Worm (Caenorhabditis elegans) whole organism, L4 larva: ENCODE data around the gene rhy-1.

Experiments
- F26F4.8 ChIP-seq: fragments of 200-800 bp; sonication (Bioruptor generic); conservative IDR thresholded peaks from 2 replicates; pipeline ENCODE4 v1.3.6; 2022; ENCODE audit warnings: missing genetic modification characterization, missing compliant biosample characterization
- F49E8.2 ChIP-seq: sonication (generic microtip); optimal IDR thresholded peaks from 2 replicates; lab custom pipeline; 2016; ENCODE audit warnings: missing compliant biosample characterization, mild to moderate bottlenecking, missing genetic modification characterization, borderline replicate concordance
- T26A8.4 ChIP-seq: fragments of 200-800 bp; sonication (Bioruptor generic); IDR thresholded peaks from 2 replicates; pipeline ENCODE4 v1.3.6; 2022; ENCODE audit warnings: missing genetic modification characterization, missing compliant biosample characterization
- Y105C5A.15 ChIP-seq: fragments of 200-800 bp; sonication (Bioruptor generic); IDR thresholded peaks from 2 replicates; pipeline ENCODE4 v1.3.6; 2022; ENCODE audit warnings: missing genetic modification characterization, missing compliant biosample characterization
- ZK546.5 ChIP-seq, 2 experiments: sonication (generic microtip); optimal IDR thresholded peaks; 2 replicates each; lab custom pipeline; 2017; ENCODE audit warnings: missing biosample characterization in 2 of 2, missing genetic modification characterization in 2 of 2
- ama-1 ChIP-seq: fragments of 150-350 bp; optimal IDR thresholded peaks from 2 replicates; lab custom pipeline; 2014; ENCODE audit warnings: inconsistent platforms, mixed read lengths
- arid-1 ChIP-seq: fragments of 200-800 bp; sonication (Bioruptor generic); conservative IDR thresholded peaks from 2 replicates; pipeline ENCODE4 v1.3.6; 2022; ENCODE audit warnings: missing genetic modification reagents, missing genetic modification characterization, missing compliant biosample characterization
- attf-4 ChIP-seq: sonication (generic microtip); optimal IDR thresholded peaks from 3 replicates; lab custom pipeline; 2017; ENCODE audit warnings: missing biosample characterization, missing genetic modification characterization
- ceh-28 ChIP-seq: fragments of 150-350 bp; optimal IDR thresholded peaks from 2 replicates; lab custom pipeline; 2014; ENCODE audit warnings: missing biosample characterization, missing genetic modification reagents, missing genetic modification characterization
- ceh-32 ChIP-seq: sonication (generic microtip); optimal IDR thresholded peaks from 2 replicates; lab custom pipeline; 2016; ENCODE audit warnings: mild to moderate bottlenecking, missing genetic modification characterization, missing compliant biosample characterization; ENCODE audit not compliant: poor library complexity
- cey-2 ChIP-seq: sonication (generic microtip); optimal IDR thresholded peaks from 3 replicates; lab custom pipeline; 2017; ENCODE audit warnings: missing genetic modification characterization, mild to moderate bottlenecking, missing compliant biosample characterization, antibody characterized with exemption, borderline replicate concordance; ENCODE audit not compliant: insufficient read depth
- daf-12 ChIP-seq: fragments of 150-350 bp; optimal IDR thresholded peaks from 2 replicates; lab custom pipeline; 2014; ENCODE audit warnings: missing biosample characterization, missing genetic modification reagents, missing genetic modification characterization
- daf-16 ChIP-seq, 3 experiments: sonication (generic microtip); optimal IDR thresholded peaks; 2 replicates each; lab custom pipeline; 2016 to 2017; ENCODE audit warnings: missing genetic modification characterization in 3 of 3, missing genetic modification reagents in 3 of 3, mild to moderate bottlenecking in 2 of 3, missing compliant biosample characterization in 2 of 3, missing biosample characterization in 1 of 3, moderate library complexity in 1 of 3
- daf-19 ChIP-seq: fragments of 200-800 bp; sonication (Bioruptor generic); conservative IDR thresholded peaks from 2 replicates; pipeline ENCODE4 v1.3.6; 2022; ENCODE audit warnings: missing genetic modification characterization, missing compliant biosample characterization
- dmd-6 ChIP-seq: fragments of 200-800 bp; sonication (Bioruptor generic); IDR thresholded peaks from 2 replicates; pipeline ENCODE4 v1.3.6; 2022; ENCODE audit warnings: missing genetic modification reagents, missing genetic modification characterization, missing compliant biosample characterization
- dmd-8 ChIP-seq: fragments of 200-800 bp; sonication (Bioruptor generic); IDR thresholded peaks from 2 replicates; pipeline ENCODE4 v1.3.6; 2022; ENCODE audit warnings: missing genetic modification characterization, missing compliant biosample characterization
- dve-1 ChIP-seq: sonication (generic microtip); optimal IDR thresholded peaks from 2 replicates; lab custom pipeline; 2017; ENCODE audit warnings: antibody characterized with exemption, mild to moderate bottlenecking, missing genetic modification characterization, missing compliant biosample characterization; ENCODE audit not compliant: insufficient read depth
- egl-43 ChIP-seq: fragments of 200-800 bp; sonication (Bioruptor generic); IDR thresholded peaks from 2 replicates; pipeline ENCODE4 v1.3.6; 2022; ENCODE audit warnings: missing genetic modification reagents, missing genetic modification characterization, missing compliant biosample characterization
- fkh-10 ChIP-seq: fragments of 150-350 bp; optimal IDR thresholded peaks from 2 replicates; lab custom pipeline; 2014; ENCODE audit warnings: missing biosample characterization, missing genetic modification reagents, missing genetic modification characterization
- hlh-11 ChIP-seq: fragments of 200-800 bp; sonication (Bioruptor generic); optimal IDR thresholded peaks from 2 replicates; lab custom pipeline; 2018; ENCODE audit warnings: mild to moderate bottlenecking, missing genetic modification characterization, missing compliant biosample characterization
- lim-7 ChIP-seq: fragments of 200-800 bp; sonication (Bioruptor generic); IDR thresholded peaks from 2 replicates; pipeline ENCODE4 v1.3.6; 2022; ENCODE audit warnings: missing genetic modification characterization, missing compliant biosample characterization
- lin-1 ChIP-seq: fragments of 200-800 bp; sonication (Bioruptor generic); IDR thresholded peaks from 2 replicates; pipeline ENCODE4 v1.3.6; 2022; ENCODE audit warnings: missing genetic modification reagents, missing genetic modification characterization, missing compliant biosample characterization
- lin-15B ChIP-seq: fragments of 150-350 bp; sonication (generic microtip); optimal IDR thresholded peaks from 3 replicates; lab custom pipeline; 2014; ENCODE audit warnings: missing biosample characterization, missing genetic modification characterization
- lin-39 ChIP-seq: fragments of 150-350 bp; optimal IDR thresholded peaks from 2 replicates; lab custom pipeline; 2014; ENCODE audit warnings: missing biosample characterization, missing genetic modification reagents, missing genetic modification characterization
- lsy-2 ChIP-seq, 2 experiments: fragments of 150-350 bp in 1 of 2; sonication (generic microtip) in 1 of 2; optimal IDR thresholded peaks; 2 replicates each; lab custom pipeline; 2014 to 2017; ENCODE audit warnings: missing biosample characterization in 2 of 2, missing genetic modification characterization in 2 of 2
- madf-5 ChIP-seq, 2 experiments: fragments of 200-800 bp; sonication (Bioruptor generic); IDR thresholded peaks; 2 replicates each; pipeline ENCODE4 v1.3.6; 2022; ENCODE audit warnings: missing compliant biosample characterization in 2 of 2, missing genetic modification characterization in 2 of 2
- mxl-2 ChIP-seq: fragments of 200-800 bp; sonication (Bioruptor generic); conservative IDR thresholded peaks from 2 replicates; pipeline ENCODE4 v1.3.6; 2022; ENCODE audit warnings: missing genetic modification reagents, missing genetic modification characterization, missing compliant biosample characterization
- nhr-11 ChIP-seq: fragments of 150-350 bp; optimal IDR thresholded peaks from 2 replicates; lab custom pipeline; 2014; ENCODE audit warnings: missing biosample characterization, missing genetic modification characterization
- nhr-25 ChIP-seq: sonication (generic microtip); optimal IDR thresholded peaks from 2 replicates; lab custom pipeline; 2017; ENCODE audit warnings: missing genetic modification characterization, mild to moderate bottlenecking, missing compliant biosample characterization, antibody characterized with exemption, moderate library complexity, borderline replicate concordance; ENCODE audit not compliant: insufficient read depth
- nhr-41 ChIP-seq: fragments of 200-800 bp; sonication (Bioruptor generic); IDR thresholded peaks from 2 replicates; pipeline ENCODE4 v1.3.6; 2022; ENCODE audit warnings: missing genetic modification reagents, missing genetic modification characterization, missing compliant biosample characterization
- nhr-42 ChIP-seq: fragments of 200-800 bp; sonication (Bioruptor generic); IDR thresholded peaks from 2 replicates; pipeline ENCODE4 v1.3.6; 2022; ENCODE audit warnings: missing genetic modification characterization, missing compliant biosample characterization
- nhr-48 ChIP-seq: sonication (generic microtip); optimal IDR thresholded peaks from 2 replicates; lab custom pipeline; 2016; ENCODE audit warnings: mild to moderate bottlenecking, missing genetic modification characterization, missing compliant biosample characterization
- nhr-6 ChIP-seq: fragments of 150-350 bp; optimal IDR thresholded peaks from 2 replicates; lab custom pipeline; 2014; ENCODE audit warnings: missing biosample characterization, missing genetic modification characterization
- nhr-76 ChIP-seq: fragments of 150-350 bp; optimal IDR thresholded peaks from 2 replicates; lab custom pipeline; 2014; ENCODE audit warnings: missing biosample characterization, missing genetic modification characterization
- pqm-1 ChIP-seq: sonication (generic microtip); optimal IDR thresholded peaks from 2 replicates; lab custom pipeline; 2017; ENCODE audit warnings: missing biosample characterization, missing genetic modification characterization
- rbr-2 ChIP-seq: sonication (generic microtip); optimal IDR thresholded peaks from 2 replicates; lab custom pipeline; 2016; ENCODE audit warnings: missing genotype, missing genetic modification characterization, missing compliant biosample characterization
- sdz-12 ChIP-seq: fragments of 200-800 bp; sonication (Bioruptor generic); optimal IDR thresholded peaks from 2 replicates; lab custom pipeline; 2018; ENCODE audit warnings: mild to moderate bottlenecking, missing genetic modification characterization, missing compliant biosample characterization
- snpc-1.2 ChIP-seq: fragments of 200-800 bp; sonication (Bioruptor generic); IDR thresholded peaks from 2 replicates; pipeline ENCODE4 v1.3.6; 2022; ENCODE audit warnings: missing genetic modification reagents, missing genetic modification characterization, missing compliant biosample characterization
- spr-1 ChIP-seq: sonication (generic microtip); optimal IDR thresholded peaks from 2 replicates; lab custom pipeline; 2016; ENCODE audit warnings: mild to moderate bottlenecking, missing genetic modification characterization, missing compliant biosample characterization
- spr-3 ChIP-seq: fragments of 200-800 bp; sonication (Bioruptor generic); optimal IDR thresholded peaks from 2 replicates; lab custom pipeline; 2018; ENCODE audit warnings: mild to moderate bottlenecking, missing genetic modification characterization, missing compliant biosample characterization
- tag-97 ChIP-seq: fragments of 200-800 bp; sonication (Bioruptor generic); IDR thresholded peaks from 2 replicates; pipeline ENCODE4 v1.3.6; 2022; ENCODE audit warnings: missing genetic modification characterization, missing compliant biosample characterization
- tra-1 ChIP-seq: fragments of 200-800 bp; sonication (Bioruptor generic); IDR thresholded peaks from 2 replicates; pipeline ENCODE4 v1.3.6; 2022; ENCODE audit warnings: missing genetic modification reagents, missing genetic modification characterization, missing compliant biosample characterization
- zfp-2 ChIP-seq: sonication (generic microtip); optimal IDR thresholded peaks from 2 replicates; lab custom pipeline; 2016; ENCODE audit warnings: mild to moderate bottlenecking, missing genetic modification characterization, missing compliant biosample characterization
- zfp-3 ChIP-seq: fragments of 200-800 bp; sonication (Bioruptor generic); conservative IDR thresholded peaks from 2 replicates; pipeline ENCODE4 v1.3.6; 2022; ENCODE audit warnings: missing genetic modification reagents, missing genetic modification characterization, missing compliant biosample characterization
- zip-11 ChIP-seq: fragments of 200-800 bp; sonication (Bioruptor generic); IDR thresholded peaks from 2 replicates; pipeline ENCODE4 v1.3.6; 2022; ENCODE audit warnings: missing genetic modification characterization, missing compliant biosample characterization
- zip-2 ChIP-seq: fragments of 150-350 bp; optimal IDR thresholded peaks from 2 replicates; lab custom pipeline; 2014; ENCODE audit warnings: missing biosample characterization, missing genetic modification characterization

Gene rhy-1

DNA sequence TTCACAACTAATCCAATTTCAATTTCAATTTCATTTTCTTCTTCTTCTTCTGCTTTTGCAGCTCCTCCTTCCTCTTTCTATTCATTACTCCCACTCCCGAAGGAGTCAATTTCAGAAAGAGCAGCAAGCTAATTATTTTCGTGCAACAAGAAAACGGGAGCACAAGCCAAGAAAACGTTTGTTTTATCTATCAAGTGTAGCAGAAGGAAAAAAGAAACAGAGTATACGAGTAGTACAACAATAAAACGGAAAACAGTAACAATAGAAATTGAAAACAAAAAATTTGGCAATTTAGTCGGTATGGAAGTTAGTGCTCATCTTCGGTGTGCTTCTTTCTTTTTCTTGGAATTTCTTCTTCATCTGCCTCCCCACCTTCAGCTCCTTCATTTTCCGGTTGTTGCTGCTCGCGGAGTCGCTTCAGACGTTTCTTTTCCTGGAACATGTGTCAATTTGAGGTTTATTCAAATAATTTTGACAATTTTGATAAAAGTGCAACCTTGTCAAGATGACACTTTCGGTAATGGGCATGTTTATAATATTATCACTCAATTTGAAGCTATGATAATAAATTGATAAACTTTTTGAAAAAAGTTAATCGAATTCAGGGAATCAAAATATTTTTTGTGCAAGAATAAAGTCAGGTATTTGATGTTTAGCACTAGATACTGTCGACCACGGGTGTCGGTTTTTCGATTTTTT lies 4.7 kb downstream of the rhy-1 start, which contains the start of gene W07A12.8:
W07A12.8 (minus strand) TSS at position 51 of the 699 bp plus-strand sequence.
- TF ChIP-seq daf-12 (tag; lab: Kevin White, UChicago): no peak
- TF ChIP-seq dve-1: peak; percentile 12
- TF ChIP-seq spr-3 (GFP tag; lab: Kevin White, UChicago): no peak
- TF ChIP-seq hlh-11: peak; percentile 32
- no peak for TF ChIP-seq T26A8.4 (GFP tag; lab: Robert Waterston, UW)
- TF ChIP-seq dmd-6 (GFP tag; lab: Robert Waterston, UW): peak; percentile 91; the same call in 1 of the 2 replicates
- TF ChIP-seq lin-1: peak; percentile 52; the same call in 1 of the 2 replicates
- TF ChIP-seq cey-2 (tag; lab: Kevin White, UChicago): no peak
- no peak for TF ChIP-seq daf-19 (GFP tag; lab: Robert Waterston, UW)
- no peak for TF ChIP-seq daf-16 (GFP tag; optimal IDR thresholded peaks at IDR 0.05; lab: Kevin White, UChicago)
- peak; percentile 66 for TF ChIP-seq daf-16 (tag; optimal IDR thresholded peaks at IDR 0.05; lab: Kevin White, UChicago)
- no peak for TF ChIP-seq tag-97
- peak; percentile 34 for TF ChIP-seq nhr-48 (tag; lab: Kevin White, UChicago)
- no peak for TF ChIP-seq attf-4 (tag; lab: Kevin White, UChicago)
- peak; percentile 55 for TF ChIP-seq pqm-1
- 0 out of 2 replicates have a peak, but pooled peaks have one; percentile 60 for TF ChIP-seq tra-1 (GFP tag; lab: Robert Waterston, UW)
- no peak for TF ChIP-seq lsy-2 (tag; optimal IDR thresholded peaks at IDR 0.05; lab: Kevin White, UChicago)

DNA sequence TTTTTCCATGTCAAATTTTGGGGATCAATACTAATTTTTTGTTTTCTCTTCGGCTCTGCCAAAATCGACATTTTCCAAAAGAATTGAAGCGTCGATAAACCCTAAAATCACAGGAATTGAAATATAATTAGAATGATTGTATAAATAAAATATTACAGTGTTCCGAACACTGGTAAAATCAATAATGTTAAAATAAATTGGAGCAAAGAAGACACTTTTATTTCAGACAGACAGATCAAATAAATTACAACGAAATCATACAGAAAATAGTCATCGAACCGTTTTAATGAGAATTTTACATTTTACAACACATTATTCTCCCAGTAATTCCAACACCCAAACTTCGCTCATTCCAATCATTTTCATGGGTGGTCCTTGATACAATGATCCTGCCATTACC lies 6.6 kb downstream of the rhy-1 start, which contains the start of gene T23G7.3:
T23G7.3 (minus strand) TSS at position 101 of the 400 bp plus-strand sequence.
- TF ChIP-seq lin-15B (no peak), F49E8.2 (tag; lab: Kevin White, UChicago) (no peak), spr-3 (GFP tag; lab: Kevin White, UChicago) (no peak), nhr-76 (tag; lab: Kevin White, UChicago) (no peak), zip-11 (no peak), madf-5 (GFP tag; IDR thresholded peaks at IDR 0.05; lab: Robert Waterston, UW) (no peak), mxl-2 (GFP tag; lab: Robert Waterston, UW) (no peak), ceh-28 (tag; lab: Kevin White, UChicago) (no peak), ceh-32 (tag; lab: Kevin White, UChicago) (no peak), arid-1 (no peak), nhr-25 (tag; lab: Kevin White, UChicago) (no peak), lim-7 (GFP tag; lab: Robert Waterston, UW) (no peak)

DNA sequence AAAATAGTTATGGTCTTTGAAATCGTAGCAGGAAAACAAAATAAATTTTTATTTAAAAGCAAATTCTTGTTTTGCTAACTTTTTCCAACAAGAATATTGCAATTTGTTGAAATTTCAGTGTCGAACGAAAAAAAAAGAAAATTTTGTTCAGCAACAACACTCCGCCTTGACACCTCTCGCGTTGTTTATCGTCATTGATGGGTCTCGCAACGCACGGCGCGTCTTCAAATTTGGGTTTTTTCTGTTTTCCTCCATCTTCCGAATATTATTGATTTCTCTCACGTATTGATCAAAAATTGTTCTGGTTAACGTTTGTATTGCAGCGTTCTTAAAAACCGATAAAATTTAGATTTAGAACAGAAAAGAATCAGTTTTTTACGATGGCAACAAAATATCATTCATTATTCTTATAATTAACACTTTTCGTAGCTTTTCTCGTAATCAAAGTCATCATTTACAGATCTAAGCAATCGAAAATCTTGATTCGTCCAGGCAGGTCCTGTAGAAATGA lies 8.3 kb downstream of the rhy-1 start, which contains the start of gene dpl-1:
dpl-1 (plus strand) TSS at position 461 of the 511 bp plus-strand sequence.
- TF ChIP-seq nhr-11 (tag; lab: Kevin White, UChicago) (no peak), snpc-1.2 (GFP tag; lab: Robert Waterston, UW) (no peak), Y105C5A.15 (GFP tag; lab: Robert Waterston, UW) (no peak), dve-1 (no peak), nhr-6 (tag; lab: Kevin White, UChicago) (peak; percentile 22), T26A8.4 (GFP tag; lab: Robert Waterston, UW) (no peak), lsy-2 (tag; optimal IDR thresholded peaks at IDR 0.05; lab: Kevin White, UChicago) (peak in 1 of 2 experiments; percentile 68), F26F4.8 (no peak), lin-39 (tag; lab: Kevin White, UChicago) (no peak), egl-43 (GFP tag; lab: Robert Waterston, UW) (no peak), zfp-2 (tag; lab: Kevin White, UChicago) (no peak), dmd-8 (GFP tag; lab: Robert Waterston, UW) (no peak), rbr-2 (no peak), zip-2 (no peak), zfp-3 (GFP tag; lab: Robert Waterston, UW) (no peak), ZK546.5 (tag; optimal IDR thresholded peaks at IDR 0.05; lab: Kevin White, UChicago) (no peak), daf-12 (tag; lab: Kevin White, UChicago) (no peak), lin-1 (no peak), fkh-10 (GFP tag; lab: Kevin White, UChicago) (no peak), nhr-42 (no peak), sdz-12 (no peak), spr-1 (tag; lab: Kevin White, UChicago) (no peak), ama-1 (lab: Kevin White, UChicago) (no peak), tra-1 (GFP tag; lab: Robert Waterston, UW) (no peak), nhr-41 (no peak)
